Worm (Caenorhabditis elegans) whole organism, L3 larva: ENCODE measurements around the gene C08B6.18.

Source experiments
- ama-1 ChIP-seq: fragments of 150-350 bp; optimal IDR thresholded peaks from 2 replicates; lab custom pipeline; 2018
- ceh-28 ChIP-seq: fragments of 150-350 bp; optimal IDR thresholded peaks from 2 replicates; lab custom pipeline; 2014; ENCODE audit warnings: missing biosample characterization, missing genetic modification reagents, missing genetic modification characterization
- egl-27 ChIP-seq: sonication (generic microtip); optimal IDR thresholded peaks from 4 replicates; lab custom pipeline; 2017; ENCODE audit warnings: missing biosample characterization, missing genetic modification reagents, missing genetic modification characterization
- fos-1 ChIP-seq: fragments of 150-350 bp; optimal IDR thresholded peaks from 2 replicates; lab custom pipeline; 2014; ENCODE audit warnings: missing biosample characterization, missing genetic modification characterization
- lin-15B ChIP-seq: fragments of 150-350 bp; optimal IDR thresholded peaks from 2 replicates; lab custom pipeline; 2014; ENCODE audit warnings: missing biosample characterization, missing genetic modification characterization
- nfya-1 ChIP-seq: sonication (generic microtip); optimal IDR thresholded peaks from 2 replicates; lab custom pipeline; 2017; ENCODE audit warnings: missing genetic modification characterization, mild to moderate bottlenecking, missing compliant biosample characterization, antibody characterized with exemption, moderate library complexity; ENCODE audit not compliant: insufficient read depth
- nhr-11 ChIP-seq: fragments of 150-350 bp; optimal IDR thresholded peaks from 2 replicates; lab custom pipeline; 2014; ENCODE audit warnings: missing biosample characterization, missing genetic modification characterization
- nhr-237 ChIP-seq: fragments of 150-350 bp; optimal IDR thresholded peaks from 2 replicates; lab custom pipeline; 2014; ENCODE audit warnings: missing biosample characterization, missing genetic modification characterization
- pha-4 ChIP-seq: fragments of 150-350 bp; optimal IDR thresholded peaks from 2 replicates; lab custom pipeline; 2014; ENCODE audit warnings: missing biosample characterization, missing genetic modification reagents, missing genetic modification characterization
- snpc-4 ChIP-seq: fragments of 150-350 bp; optimal IDR thresholded peaks from 2 replicates; lab custom pipeline; 2014; ENCODE audit warnings: missing biosample characterization, missing genetic modification characterization
- tbx-2 ChIP-seq: sonication (generic microtip); optimal IDR thresholded peaks from 2 replicates; lab custom pipeline; 2016; ENCODE audit warnings: mild to moderate bottlenecking, missing genetic modification characterization, missing compliant biosample characterization

- no peak for TF ChIP-seq ama-1 (lab: Kevin White, UChicago)
- no peak for TF ChIP-seq egl-27 (tag; lab: Kevin White, UChicago)
- TF ChIP-seq nfya-1 (tag; lab: Kevin White, UChicago), result peak; percentile 29
- no peak for TF ChIP-seq ceh-28
- TF ChIP-seq pha-4 (tag; lab: Kevin White, UChicago), result no peak
- TF ChIP-seq nhr-11 (tag; lab: Kevin White, UChicago), result no peak
- TF ChIP-seq tbx-2, result no peak
- TF ChIP-seq fos-1 (tag; lab: Kevin White, UChicago), result no peak
- TF ChIP-seq snpc-4 (tag; lab: Kevin White, UChicago), result no peak
- no peak for TF ChIP-seq nhr-237
- no peak for TF ChIP-seq lin-15B
These were observed 12.9 kb upstream of the C08B6.18 start for ce11 chrV:10146787-10147186.
